Worm (Caenorhabditis elegans) whole organism, midembryonic: ENCODE measurements around the gene nhr-116.

Experiments used
- T22C8.4 ChIP-seq: fragments of 200-800 bp; sonication (Bioruptor generic); IDR thresholded peaks from 2 replicates; pipeline ENCODE4 v1.3.6; 2022; ENCODE audit warnings: missing genetic modification characterization, missing compliant biosample characterization
- cog-1 ChIP-seq: sonication (generic microtip); optimal IDR thresholded peaks from 2 replicates; lab custom pipeline; 2016; ENCODE audit warnings: missing genetic modification characterization, missing compliant biosample characterization
- flt-1 ChIP-seq: fragments of 200-800 bp; sonication (Bioruptor generic); IDR thresholded peaks from 2 replicates; pipeline ENCODE4 v1.3.6; 2022; ENCODE audit warnings: missing genetic modification characterization, missing compliant biosample characterization
- klf-2 ChIP-seq: fragments of 200-800 bp; sonication (Bioruptor generic); conservative IDR thresholded peaks from 2 replicates; pipeline ENCODE4 v1.3.6; 2022; ENCODE audit warnings: missing genetic modification reagents, missing genetic modification characterization, missing compliant biosample characterization
- med-1 ChIP-seq: sonication (generic microtip); optimal IDR thresholded peaks from 2 replicates; lab custom pipeline; 2017; ENCODE audit warnings: missing genetic modification characterization, mild to moderate bottlenecking, missing compliant biosample characterization, antibody characterized with exemption, missing genetic modification reagents; ENCODE audit not compliant: insufficient read depth
- ref-1 ChIP-seq: fragments of 200-800 bp; sonication (Bioruptor generic); conservative IDR thresholded peaks from 2 replicates; pipeline ENCODE4 v1.3.6; 2022; ENCODE audit warnings: missing genetic modification reagents, missing genetic modification characterization, missing compliant biosample characterization
- tab-1 ChIP-seq: fragments of 200-800 bp; sonication (Bioruptor generic); IDR thresholded peaks from 2 replicates; pipeline ENCODE4 v1.3.6; 2022; ENCODE audit warnings: missing genetic modification characterization, missing compliant biosample characterization
- ztf-23 ChIP-seq: fragments of 200-800 bp; sonication (Bioruptor generic); IDR thresholded peaks from 2 replicates; pipeline ENCODE4 v1.3.6; 2022; ENCODE audit warnings: missing genetic modification reagents, missing genetic modification characterization, missing compliant biosample characterization
- ztf-29 ChIP-seq: fragments of 200-800 bp; sonication (Bioruptor generic); IDR thresholded peaks from 2 replicates; pipeline ENCODE4 v1.3.6; 2022; ENCODE audit warnings: missing genetic modification reagents, missing genetic modification characterization, missing compliant biosample characterization

nhr-116 gene

DNA sequence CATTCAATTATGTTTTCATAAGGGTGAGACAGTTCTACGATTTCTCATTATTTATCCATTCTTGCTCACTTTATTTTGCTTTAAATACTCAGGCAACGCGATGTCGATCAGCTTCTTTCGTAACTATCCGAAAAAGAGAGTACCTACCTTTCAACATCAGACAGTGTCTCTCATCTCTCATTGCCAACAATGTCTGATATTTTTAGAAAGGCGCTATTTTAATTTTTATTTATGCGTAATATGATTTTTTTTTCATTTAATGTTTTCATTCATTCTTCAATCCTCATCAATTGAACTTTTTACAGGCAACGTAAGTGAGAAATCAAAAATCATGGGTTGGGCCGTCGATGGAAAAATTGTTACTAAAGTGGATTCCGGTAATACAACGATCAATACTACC is 27.3 kb upstream of the nhr-116 start, which contains the start of gene F09C6.13:
Gene F09C6.13, plus strand, starts transcription at position 301 of the 400 bp plus-strand sequence.
- no peak for TF ChIP-seq ztf-29
- TF ChIP-seq klf-2 (GFP tag; lab: Robert Waterston, UW), result no peak
- TF ChIP-seq T22C8.4 (GFP tag; lab: Robert Waterston, UW), result no peak
- no peak for TF ChIP-seq ztf-23 (GFP tag; lab: Robert Waterston, UW)

DNA sequence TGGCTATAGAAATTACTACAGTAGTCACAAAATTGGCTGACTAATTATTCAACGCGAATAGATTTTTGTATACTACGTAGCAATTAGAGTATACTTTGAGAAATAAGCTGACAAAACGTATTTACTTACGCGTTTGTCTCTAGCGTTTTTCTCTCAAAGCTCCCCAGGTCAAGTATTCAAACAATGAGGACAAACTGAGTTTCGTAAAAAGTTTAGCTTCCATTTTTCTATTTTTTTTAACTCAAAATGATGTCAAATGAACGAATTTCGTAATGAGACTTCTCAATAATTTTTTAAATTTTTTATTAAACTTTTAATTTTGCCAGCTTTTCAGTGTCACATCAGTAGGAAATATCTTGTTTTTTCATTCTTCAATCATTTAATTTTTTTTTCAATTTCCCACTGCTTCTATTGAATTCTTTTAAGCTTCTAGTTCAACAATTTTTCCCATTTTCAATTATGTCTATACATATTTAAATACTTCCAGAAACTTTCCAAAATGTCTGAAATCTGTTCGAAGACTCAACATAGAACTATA is 23.2 kb upstream of the nhr-116 start, which contains the start of the genes ifas-2 and fbxa-44:
Gene ifas-2, minus strand, starts transcription at position 101 of the 538 bp plus-strand sequence.
Gene fbxa-44, plus strand, starts transcription at position 488 of the 538 bp plus-strand sequence.
- TF ChIP-seq cog-1 (tag; lab: Kevin White, UChicago) (no peak), med-1 (GFP tag; lab: Kevin White, UChicago) (no peak), ref-1 (no peak), tab-1 (GFP tag; lab: Robert Waterston, UW) (no peak), klf-2 (GFP tag; lab: Robert Waterston, UW) (no peak), ztf-29 (no peak), flt-1 (GFP tag; lab: Robert Waterston, UW) (no peak), T22C8.4 (GFP tag; lab: Robert Waterston, UW) (no peak), ztf-23 (GFP tag; lab: Robert Waterston, UW) (no peak)

DNA sequence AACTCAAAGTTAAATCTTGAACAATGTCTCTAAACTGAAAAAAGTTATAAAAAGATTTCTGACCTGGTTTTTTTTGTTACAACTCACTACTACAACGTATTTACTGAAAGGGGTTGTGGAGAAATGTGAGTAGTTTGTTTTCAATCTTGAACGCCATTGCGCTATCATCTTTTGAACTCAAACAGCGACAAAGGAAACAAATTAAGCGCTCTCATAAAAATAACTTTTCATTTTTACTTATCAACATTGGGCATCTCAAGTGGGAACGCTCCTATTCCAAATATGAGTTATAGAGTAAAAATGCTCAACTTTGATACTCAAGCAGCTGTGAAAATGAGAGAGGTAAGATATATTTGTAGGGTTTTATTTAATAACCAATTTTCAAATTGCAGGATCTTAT is 18.6 kb upstream of the nhr-116 start, which contains the start of gene F09C6.15:
Gene F09C6.15, plus strand, starts transcription at position 301 of the 400 bp plus-strand sequence.
- TF ChIP-seq T22C8.4 (GFP tag; lab: Robert Waterston, UW) (no peak), ztf-23 (GFP tag; lab: Robert Waterston, UW) (no peak), tab-1 (GFP tag; lab: Robert Waterston, UW) (no peak), klf-2 (GFP tag; lab: Robert Waterston, UW) (no peak), ref-1 (no peak), ztf-29 (no peak), flt-1 (GFP tag; lab: Robert Waterston, UW) (no peak), med-1 (GFP tag; lab: Kevin White, UChicago) (no peak), cog-1 (tag; lab: Kevin White, UChicago) (no peak)

DNA sequence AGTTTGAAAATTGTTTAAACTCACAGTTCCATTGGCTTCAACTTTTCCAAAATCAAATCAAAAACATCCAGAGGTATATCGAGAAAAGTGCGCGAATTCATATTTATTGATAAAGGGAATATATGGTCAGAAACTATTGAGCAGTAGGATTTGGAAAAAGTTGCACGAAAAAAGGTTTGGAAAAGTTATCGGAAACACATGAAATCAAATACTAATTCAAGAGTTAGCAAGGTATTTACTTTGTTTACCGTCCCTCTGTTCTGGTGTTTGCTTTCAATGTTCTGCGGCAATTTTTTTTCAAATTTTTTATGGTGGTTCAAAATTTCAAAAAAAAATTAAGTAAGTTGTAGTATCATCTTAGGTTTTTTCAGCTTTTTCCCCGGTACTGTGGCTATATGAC is 12.7 kb upstream of the nhr-116 start, which contains the start of gene fbxa-45:
Gene fbxa-45, minus strand, starts transcription at position 101 of the 400 bp plus-strand sequence.
- TF ChIP-seq T22C8.4 (GFP tag; lab: Robert Waterston, UW), result no peak
- TF ChIP-seq med-1 (GFP tag; lab: Kevin White, UChicago), result no peak
- TF ChIP-seq tab-1 (GFP tag; lab: Robert Waterston, UW), result no peak
- no peak for TF ChIP-seq cog-1 (tag; lab: Kevin White, UChicago)
- no peak for TF ChIP-seq klf-2 (GFP tag; lab: Robert Waterston, UW)
- no peak for TF ChIP-seq ref-1

DNA sequence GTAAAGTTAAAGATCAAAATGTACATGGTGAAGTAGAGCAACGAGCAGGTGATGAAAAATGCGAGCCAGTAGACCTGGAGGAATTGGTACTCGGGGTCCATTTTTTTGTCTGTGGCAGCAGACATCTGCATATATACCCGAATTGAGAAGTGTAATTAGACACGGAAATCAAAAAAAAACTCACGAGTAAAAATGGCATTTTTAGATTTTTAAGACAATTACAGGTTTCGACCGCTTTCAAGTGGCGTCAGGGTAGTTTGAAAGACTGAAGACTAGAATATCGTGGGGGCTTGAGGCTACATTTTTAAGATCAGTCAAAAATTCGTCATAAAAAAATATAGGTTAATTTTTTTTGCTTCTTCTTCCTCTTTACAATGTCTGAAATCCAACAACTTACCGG is 9.3 kb upstream of the nhr-116 start, which contains the start of gene srd-68:
Gene srd-68, minus strand, starts transcription at position 101 of the 400 bp plus-strand sequence.
- TF ChIP-seq cog-1 (tag; lab: Kevin White, UChicago) (no peak), tab-1 (GFP tag; lab: Robert Waterston, UW) (no peak), ref-1 (no peak), flt-1 (GFP tag; lab: Robert Waterston, UW) (no peak), T22C8.4 (GFP tag; lab: Robert Waterston, UW) (no peak), ztf-23 (GFP tag; lab: Robert Waterston, UW) (no peak), med-1 (GFP tag; lab: Kevin White, UChicago) (no peak), ztf-29 (no peak)

DNA sequence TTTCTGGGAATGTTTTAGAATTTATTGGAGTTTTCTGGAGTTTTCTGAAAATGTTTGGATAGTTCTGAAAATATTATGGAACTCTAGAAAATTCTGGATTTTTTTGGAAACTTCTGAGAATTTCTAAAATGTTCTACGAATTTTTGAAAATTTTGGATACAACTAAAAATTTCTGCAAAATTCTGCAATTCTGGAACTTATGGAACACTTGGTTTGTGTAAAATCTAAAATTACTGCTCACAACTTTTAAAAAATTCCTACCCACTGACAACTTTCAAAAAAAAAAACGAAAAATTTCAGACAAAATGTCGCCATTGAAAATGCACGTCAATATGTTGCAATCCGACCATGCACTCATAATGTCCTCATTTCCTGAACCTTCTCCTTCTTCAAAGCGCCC is 7.4 kb upstream of the nhr-116 start, which contains the start of gene nhr-262:
Gene nhr-262, plus strand, starts transcription at position 301 of the 400 bp plus-strand sequence.
- TF ChIP-seq tab-1 (GFP tag; lab: Robert Waterston, UW) (no peak), med-1 (GFP tag; lab: Kevin White, UChicago) (no peak), klf-2 (GFP tag; lab: Robert Waterston, UW) (no peak), ztf-23 (GFP tag; lab: Robert Waterston, UW) (no peak), ztf-29 (no peak), flt-1 (GFP tag; lab: Robert Waterston, UW) (no peak), ref-1 (no peak), T22C8.4 (GFP tag; lab: Robert Waterston, UW) (no peak), cog-1 (tag; lab: Kevin White, UChicago) (no peak)

DNA sequence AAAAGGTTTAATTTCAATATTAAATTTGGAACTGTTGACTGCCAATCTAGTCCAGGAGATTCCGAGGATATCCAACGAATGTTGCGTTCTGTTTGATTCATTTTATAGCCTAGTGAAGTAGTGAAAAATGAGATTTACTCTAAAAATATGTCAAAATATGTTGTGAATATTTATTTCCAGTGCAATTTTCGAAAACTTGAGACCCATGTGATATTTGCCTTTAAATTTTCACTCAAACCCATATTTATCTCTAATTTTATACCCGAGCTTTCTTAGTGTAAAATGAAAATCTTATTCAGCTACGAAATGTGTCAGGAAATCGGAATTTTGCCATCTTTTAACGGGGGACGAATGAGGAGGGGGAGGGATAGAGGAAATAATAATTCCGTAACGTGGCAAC is 2.2 kb upstream of the nhr-116 start, which contains the start of gene F09C6.16:
Gene F09C6.16, minus strand, starts transcription at position 101 of the 400 bp plus-strand sequence.
- TF ChIP-seq klf-2 (GFP tag; lab: Robert Waterston, UW), result no peak
- no peak for TF ChIP-seq med-1 (GFP tag; lab: Kevin White, UChicago)
- TF ChIP-seq ref-1, result no peak
- no peak for TF ChIP-seq ztf-23 (GFP tag; lab: Robert Waterston, UW)
- no peak for TF ChIP-seq tab-1 (GFP tag; lab: Robert Waterston, UW)
- TF ChIP-seq cog-1 (tag; lab: Kevin White, UChicago), result no peak

DNA sequence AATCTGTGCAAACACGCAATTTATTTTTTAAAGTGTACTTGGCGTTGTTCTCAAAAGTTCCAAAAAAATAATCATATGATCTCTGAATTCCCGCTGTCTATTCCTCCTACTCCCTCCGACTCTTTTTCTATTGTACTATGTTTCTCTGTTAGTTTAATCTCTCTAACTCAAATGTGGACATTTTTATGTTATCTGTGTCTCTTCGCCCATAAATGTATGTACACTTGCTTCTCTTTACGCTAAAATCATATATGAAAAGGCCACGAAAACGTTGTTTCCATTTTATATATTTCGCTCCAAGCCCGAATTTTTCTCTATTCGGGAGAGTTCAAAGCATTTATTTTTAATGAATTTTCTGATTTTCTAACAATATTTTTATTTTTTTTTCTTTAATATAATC is 1.2 kb upstream of the nhr-116 start:
- TF ChIP-seq flt-1 (GFP tag; lab: Robert Waterston, UW), result no peak
- no peak for TF ChIP-seq T22C8.4 (GFP tag; lab: Robert Waterston, UW)
- no peak for TF ChIP-seq ref-1
- TF ChIP-seq cog-1 (tag; lab: Kevin White, UChicago), result no peak
- no peak for TF ChIP-seq ztf-29
- TF ChIP-seq klf-2 (GFP tag; lab: Robert Waterston, UW), result no peak
- TF ChIP-seq med-1 (GFP tag; lab: Kevin White, UChicago), result no peak
- TF ChIP-seq ztf-23 (GFP tag; lab: Robert Waterston, UW), result no peak
- no peak for TF ChIP-seq tab-1 (GFP tag; lab: Robert Waterston, UW)

DNA sequence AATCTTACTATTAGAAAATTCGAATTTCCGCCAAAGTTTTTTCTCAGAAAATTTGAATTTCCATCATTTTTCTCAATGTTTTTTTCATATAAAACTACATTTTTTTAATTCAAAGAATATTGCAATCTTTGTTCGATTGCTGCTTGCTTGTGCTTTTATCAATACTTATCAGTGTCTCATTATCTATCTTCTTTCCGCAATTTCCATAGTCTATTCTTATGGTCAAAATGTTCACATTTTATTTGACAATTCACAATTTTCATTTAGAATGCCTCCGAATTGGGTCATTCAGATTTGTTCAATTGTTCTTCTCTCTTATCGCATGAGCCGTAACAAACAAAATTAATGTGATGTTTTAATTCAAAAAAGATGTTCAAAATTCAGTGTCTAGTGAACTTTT is 740 bp upstream of the nhr-116 start:
- TF ChIP-seq tab-1 (GFP tag; lab: Robert Waterston, UW) (no peak), ref-1 (no peak)
